Worm (Caenorhabditis elegans): ENCODE measurements around the gene srz-69.

The srz-69 gene

DNA sequence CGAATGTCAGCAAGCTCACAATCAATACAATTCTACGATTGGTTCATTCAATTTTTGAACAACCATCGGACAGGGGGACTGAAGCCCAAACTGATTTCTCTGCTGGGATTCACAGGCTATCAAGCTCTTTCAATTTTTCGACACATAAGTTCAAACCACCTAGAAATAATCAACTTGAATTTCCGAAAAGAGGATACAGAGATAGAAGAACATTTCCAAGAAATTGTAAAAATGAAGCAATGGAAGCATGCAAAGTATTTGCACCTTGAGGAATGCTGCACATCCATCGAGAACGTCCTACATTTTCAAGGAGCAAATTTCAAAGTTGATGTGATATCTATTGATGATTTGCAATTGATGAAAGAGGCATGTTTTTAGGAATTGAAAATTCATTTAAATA lies 9.3 kb downstream of the srz-69 start:
- TF ChIP-seq hif-1 (tag; optimal IDR thresholded peaks at IDR 0.05) (no peak), unc-62 (GFP tag; optimal IDR thresholded peaks at IDR 0.05 in 1 of 2) (peak in 1 of 2 experiments; percentile 91), unc-62 (tag; optimal IDR thresholded peaks at IDR 0.05) (no peak)

DNA sequence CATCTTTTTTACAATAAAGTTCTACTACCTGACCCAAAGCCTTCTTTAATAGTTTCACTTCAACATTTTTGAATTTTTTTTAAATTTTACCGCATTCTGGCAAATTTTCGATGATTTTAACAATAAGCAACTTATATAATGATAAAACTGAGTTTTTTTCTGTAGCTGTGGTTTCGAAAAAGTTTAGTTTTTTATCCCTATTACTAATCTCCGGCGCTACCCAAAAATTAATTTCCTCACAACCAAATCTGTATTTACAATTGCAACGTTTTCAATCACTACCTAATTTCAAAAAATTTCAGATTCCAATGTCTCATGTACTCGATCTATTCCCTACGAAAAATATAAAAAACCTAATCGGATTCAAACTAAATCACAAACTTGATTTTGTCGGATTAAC lies 9.9 kb downstream of the srz-69 start, which contains the start of gene F58E2.3:
F58E2.3 (plus strand) TSS at position 301 of the 400 bp plus-strand sequence.
- TF ChIP-seq hmg-1.1 (GFP tag; IDR thresholded peaks at IDR 0.05) (no peak), saeg-2 (GFP tag; IDR thresholded peaks at IDR 0.05) (no peak), zfp-3 (GFP tag; conservative IDR thresholded peaks at IDR 0.05) (no peak), nhr-25 (tag; optimal IDR thresholded peaks at IDR 0.05; ENCODE audit: borderline replicate concordance, insufficient read depth) (no peak), Y105C5A.15 (GFP tag; IDR thresholded peaks at IDR 0.05) (no peak), ceh-32 (tag; optimal IDR thresholded peaks at IDR 0.05; ENCODE audit: poor library complexity) (no peak), unc-39 (tag; optimal IDR thresholded peaks at IDR 0.05) (no peak), tra-1 (GFP tag; IDR thresholded peaks at IDR 0.05) (no peak), mes-2 (tag; optimal IDR thresholded peaks at IDR 0.05; ENCODE audit: poor library complexity, severe bottlenecking) (no peak), D1046.2 (GFP tag; IDR thresholded peaks at IDR 0.05) (no peak)

DNA sequence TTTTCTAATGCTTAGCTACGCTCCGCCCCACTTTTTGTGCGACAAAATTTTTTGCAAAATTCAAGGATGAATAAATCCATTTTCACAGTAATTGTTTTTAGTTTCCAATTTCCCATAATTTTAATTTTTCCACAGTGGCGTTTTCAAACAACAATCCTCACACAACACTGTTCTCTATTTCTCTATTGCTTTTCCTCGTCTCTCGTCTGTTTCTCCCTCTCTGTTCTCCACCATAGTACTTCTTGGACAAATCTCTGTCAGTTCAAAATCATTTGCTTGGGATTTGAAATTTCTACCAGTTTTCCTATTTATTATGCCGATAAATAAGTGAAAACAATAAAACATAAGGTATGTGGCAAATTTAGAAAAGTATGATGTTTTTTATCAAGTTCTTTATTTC lies 13.8 kb downstream of the srz-69 start, which contains the start of gene F58E2.4:
F58E2.4 (plus strand) TSS at position 134 of the 400 bp plus-strand sequence.
- no peak for TF ChIP-seq Y105C5A.15 (GFP tag; IDR thresholded peaks at IDR 0.05)
- TF ChIP-seq aha-1 (tag): peak; percentile 19
- TF ChIP-seq ceh-32 (tag; optimal IDR thresholded peaks at IDR 0.05; ENCODE audit: poor library complexity): no peak
- no peak for TF ChIP-seq aly-2 (tag; optimal IDR thresholded peaks at IDR 0.05)

DNA sequence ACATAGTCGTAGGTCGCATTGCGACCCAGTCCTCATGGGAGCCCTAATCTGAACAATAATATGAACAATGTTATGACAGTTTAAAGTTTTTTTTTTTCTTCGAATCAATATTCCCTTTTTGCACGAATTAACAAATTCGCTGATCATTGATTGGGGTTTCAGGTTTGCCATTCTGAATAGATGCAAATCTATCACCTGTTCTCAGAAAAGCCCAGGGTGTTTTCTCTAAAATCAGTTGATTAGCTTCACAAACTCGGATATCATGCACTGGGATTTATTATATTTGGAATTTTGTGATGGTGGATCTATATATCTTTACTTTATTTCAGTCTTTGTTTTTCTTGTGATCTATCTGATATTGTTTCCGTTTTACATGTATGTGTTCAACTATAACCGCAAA lies 23.7 kb downstream of the srz-69 start, which contains the start of gene srz-23:
srz-23 (plus strand) TSS at position 263 of the 400 bp plus-strand sequence.
- TF ChIP-seq zfp-2 (tag; optimal IDR thresholded peaks at IDR 0.05) (no peak), dmd-8 (GFP tag; IDR thresholded peaks at IDR 0.05) (no peak), aly-2 (tag; optimal IDR thresholded peaks at IDR 0.05) (no peak), spr-3 (GFP tag; optimal IDR thresholded peaks at IDR 0.05) (no peak), D1046.2 (GFP tag; IDR thresholded peaks at IDR 0.05) (no peak), tra-1 (GFP tag; IDR thresholded peaks at IDR 0.05) (no peak), nhr-77 (tag; optimal IDR thresholded peaks at IDR 0.05) (no peak)

DNA sequence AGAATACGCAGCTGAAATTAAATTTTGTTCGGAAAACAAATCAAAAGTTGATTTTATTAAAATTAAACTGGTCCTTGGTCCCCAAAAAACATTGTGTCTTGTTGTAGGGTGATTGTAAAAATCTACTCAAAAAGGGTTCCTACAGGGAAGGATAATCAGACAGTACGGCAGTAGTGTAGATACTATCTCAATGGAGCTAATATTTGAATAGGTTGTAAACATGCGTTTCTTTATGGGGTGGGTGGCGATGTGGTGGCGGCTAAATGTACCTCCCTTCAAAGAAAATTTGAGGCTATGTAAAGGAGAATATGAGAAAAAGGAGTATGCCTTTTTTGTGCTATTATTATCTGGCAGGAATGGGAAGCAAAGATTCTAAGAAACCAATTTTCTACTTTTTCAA lies 24.5 kb downstream of the srz-69 start:
- no peak for TF ChIP-seq dmd-6 (GFP tag; IDR thresholded peaks at IDR 0.05)
- no peak for TF ChIP-seq egl-43 (GFP tag; IDR thresholded peaks at IDR 0.05)
- no peak for TF ChIP-seq unc-39 (tag; optimal IDR thresholded peaks at IDR 0.05)
- no peak for TF ChIP-seq lin-38 (GFP tag; IDR thresholded peaks at IDR 0.05)
- TF ChIP-seq unc-62 (GFP tag; optimal IDR thresholded peaks at IDR 0.05 in 1 of 2): peak in 1 of 2 experiments; percentile 88
- TF ChIP-seq unc-62 (tag; optimal IDR thresholded peaks at IDR 0.05): no peak
- no peak for TF ChIP-seq egl-27 (tag; optimal IDR thresholded peaks at IDR 0.05)
- TF ChIP-seq aha-1 (tag): peak; percentile 57
- no peak for TF ChIP-seq nhr-77 (tag; optimal IDR thresholded peaks at IDR 0.05)
- no peak for TF ChIP-seq mxl-2 (GFP tag; conservative IDR thresholded peaks at IDR 0.05)
- TF ChIP-seq nhr-10 (tag; optimal IDR thresholded peaks at IDR 0.05): no peak
- TF ChIP-seq mep-1 (tag; optimal IDR thresholded peaks at IDR 0.05): no peak

DNA sequence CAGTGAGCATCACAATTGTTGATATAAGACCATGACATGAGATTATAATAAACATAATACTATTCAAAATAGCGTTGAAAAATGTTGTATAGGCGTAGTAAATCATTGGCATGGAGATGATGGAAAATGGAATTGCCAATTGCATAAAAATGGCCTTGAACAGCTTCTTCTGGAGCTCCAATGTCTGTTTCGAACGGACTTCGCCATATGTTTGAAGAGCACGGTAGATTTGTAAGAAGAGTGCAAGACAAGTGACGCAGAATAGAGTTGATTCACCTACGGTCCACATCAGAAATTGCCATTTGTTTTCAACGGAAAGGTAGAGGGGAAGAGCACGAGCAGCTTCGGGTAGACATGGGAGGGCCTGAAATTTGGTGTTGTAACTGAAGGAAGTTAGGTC lies 29.7 kb downstream of the srz-69 start:
- peak; percentile 18 for TF ChIP-seq aha-1 (tag)
- TF ChIP-seq lim-7 (GFP tag; IDR thresholded peaks at IDR 0.05): no peak
- TF ChIP-seq unc-62 (GFP tag; optimal IDR thresholded peaks at IDR 0.05 in 1 of 2): peak in 1 of 2 experiments; percentile 95
- no peak for TF ChIP-seq unc-62 (tag; optimal IDR thresholded peaks at IDR 0.05)

DNA sequence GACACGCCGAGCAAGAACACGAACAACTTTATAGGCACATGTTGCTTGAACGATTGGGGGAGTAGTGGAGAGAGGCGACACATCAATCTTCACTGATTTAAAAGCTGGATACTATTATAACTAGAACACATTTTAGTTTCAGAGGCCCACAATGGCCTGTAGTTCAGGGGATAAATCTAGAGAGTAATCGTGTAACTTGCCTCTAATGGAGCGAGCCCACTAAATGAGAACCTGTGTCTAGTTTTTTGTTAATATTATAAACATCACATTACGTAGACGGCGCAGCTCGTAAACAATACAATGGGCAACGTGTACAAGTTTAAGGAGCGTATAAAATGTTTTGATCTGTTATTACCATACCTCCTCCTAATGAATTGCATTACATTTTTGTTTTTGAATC lies 32.4 kb downstream of the srz-69 start, which contains the start of gene F58E2.5:
F58E2.5 (plus strand) TSS at position 301 of the 400 bp plus-strand sequence.
- TF ChIP-seq lin-15B (tag; optimal IDR thresholded peaks at IDR 0.05) (no peak), daf-16 (GFP tag; optimal IDR thresholded peaks at IDR 0.05) (no peak), daf-16 (tag; optimal IDR thresholded peaks at IDR 0.05) (no peak), ces-1 (GFP tag; optimal IDR thresholded peaks at IDR 0.05) (no peak), nhr-237 (tag; optimal IDR thresholded peaks at IDR 0.05) (no peak), lin-39 (tag; optimal IDR thresholded peaks at IDR 0.05) (no peak), hmg-1.1 (GFP tag; IDR thresholded peaks at IDR 0.05) (no peak), spr-1 (tag; optimal IDR thresholded peaks at IDR 0.05) (no peak), Y105C5A.15 (GFP tag; IDR thresholded peaks at IDR 0.05) (no peak), php-3 (GFP tag; IDR thresholded peaks at IDR 0.05) (no peak), mdt-29 (GFP tag; IDR thresholded peaks at IDR 0.05) (no peak), T20F7.1 (GFP tag; optimal IDR thresholded peaks at IDR 0.05) (no peak)

Data from whole organism, L4 larva.